Fruit fly (Drosophila melanogaster) whole organism, embryonic: ENCODE data around the gene Pop2.

Experiments used
- CG10274 ChIP-seq: fragments of 200-800 bp; sonication (Bioruptor generic); optimal IDR thresholded peaks from 3 replicates; lab custom pipeline; 2017; ENCODE audit warnings: missing biosample characterization, mild to moderate bottlenecking, missing genetic modification characterization
- CG10543 ChIP-seq: fragments of 200-800 bp; sonication (Bioruptor generic); optimal IDR thresholded peaks from 3 replicates; lab custom pipeline; 2017; ENCODE audit warnings: missing biosample characterization, mild to moderate bottlenecking, missing genetic modification characterization, moderate library complexity
- CG11093 ChIP-seq: fragments of 200-800 bp; sonication (Bioruptor generic); IDR thresholded peaks from 3 replicates; pipeline ENCODE4 v1.3.6; 2022; ENCODE audit warnings: missing biosample characterization, missing genetic modification characterization
- CG13775 ChIP-seq: fragments of 200-800 bp; sonication (Bioruptor generic); optimal IDR thresholded peaks from 3 replicates; lab custom pipeline; 2017; ENCODE audit warnings: missing biosample characterization, mild to moderate bottlenecking, missing genetic modification characterization
- CG1529 ChIP-seq: fragments of 200-800 bp; sonication (Bioruptor generic); optimal IDR thresholded peaks from 3 replicates; lab custom pipeline; 2018; ENCODE audit warnings: missing biosample characterization, missing genetic modification characterization
- CG17328 ChIP-seq: fragments of 200-800 bp; sonication (Bioruptor generic); IDR thresholded peaks from 2 replicates; pipeline ENCODE4 v1.3.6; 2022; ENCODE audit warnings: missing biosample characterization, missing genetic modification characterization
- CG17829 ChIP-seq: fragments of 200-800 bp; optimal IDR thresholded peaks from 2 replicates; lab custom pipeline; 2019; ENCODE audit warnings: missing biosample characterization, mild to moderate bottlenecking, missing genetic modification characterization, moderate library complexity
- CG18619 ChIP-seq: fragments of 200-800 bp; sonication (Bioruptor generic); optimal IDR thresholded peaks from 3 replicates; lab custom pipeline; 2017; ENCODE audit warnings: missing biosample characterization, mild to moderate bottlenecking, missing genetic modification characterization
- CG2129 ChIP-seq: fragments of 200-800 bp; sonication (Bioruptor generic); IDR thresholded peaks from 2 replicates; pipeline ENCODE4 v1.3.6; 2022; ENCODE audit warnings: missing biosample characterization, missing genetic modification characterization; ENCODE audit not compliant: partially characterized antibody
- CG2678 ChIP-seq: fragments of 200-800 bp; sonication (Bioruptor generic); optimal IDR thresholded peaks from 3 replicates; lab custom pipeline; 2019; ENCODE audit warnings: missing biosample characterization, mild to moderate bottlenecking, missing genetic modification characterization, moderate library complexity
- CG2712 ChIP-seq: fragments of 200-800 bp; optimal IDR thresholded peaks from 3 replicates; lab custom pipeline; 2019; ENCODE audit warnings: missing biosample characterization, mild to moderate bottlenecking, missing genetic modification characterization, moderate library complexity
- CG30403 ChIP-seq: fragments of 200-800 bp; sonication (Bioruptor generic); optimal IDR thresholded peaks from 3 replicates; lab custom pipeline; 2016; ENCODE audit warnings: missing biosample characterization, missing genetic modification characterization
- CG33213 ChIP-seq: fragments of 200-800 bp; sonication (Bioruptor generic); optimal IDR thresholded peaks from 3 replicates; lab custom pipeline; 2016; ENCODE audit warnings: missing biosample characterization, missing genetic modification characterization
- CG43689 ChIP-seq: fragments of 200-800 bp; sonication (Bioruptor generic); IDR thresholded peaks from 2 replicates; pipeline ENCODE4 v1.3.6; 2022; ENCODE audit warnings: missing biosample characterization, missing genetic modification characterization
- CG4707 ChIP-seq: fragments of 200-800 bp; sonication (Bioruptor generic); optimal IDR thresholded peaks from 2 replicates; lab custom pipeline; 2018; ENCODE audit warnings: missing biosample characterization, mild to moderate bottlenecking, missing genetic modification characterization, moderate library complexity
- CG6813 ChIP-seq: fragments of 200-800 bp; sonication (Bioruptor generic); optimal IDR thresholded peaks from 2 replicates; lab custom pipeline; 2017; ENCODE audit warnings: missing biosample characterization, missing genetic modification characterization, mild to moderate bottlenecking, moderate library complexity, missing genetic modification reagents
- CG7745 ChIP-seq: fragments of 200-800 bp; sonication (Bioruptor generic); optimal IDR thresholded peaks from 2 replicates; lab custom pipeline; 2018; ENCODE audit warnings: missing biosample characterization, mild to moderate bottlenecking, missing genetic modification characterization, moderate library complexity
- CG7963 ChIP-seq: fragments of 200-800 bp; sonication (Bioruptor generic); IDR thresholded peaks from 3 replicates; pipeline ENCODE4 v1.3.6; 2022; ENCODE audit warnings: missing biosample characterization, missing genetic modification characterization; ENCODE audit not compliant: partially characterized antibody
- CG7987 ChIP-seq: fragments of 200-800 bp; sonication (Bioruptor generic); optimal IDR thresholded peaks from 2 replicates; lab custom pipeline; 2018; ENCODE audit warnings: missing biosample characterization, mild to moderate bottlenecking, missing genetic modification characterization, moderate library complexity
- CTCF ChIP-seq: fragments of 200-800 bp; sonication (Bioruptor generic); optimal IDR thresholded peaks from 2 replicates; lab custom pipeline; 2017; ENCODE audit warnings: missing biosample characterization, mild to moderate bottlenecking, missing genetic modification characterization, moderate library complexity
- Doc2 ChIP-seq: fragments of 200-800 bp; sonication (Bioruptor generic); IDR thresholded peaks from 2 replicates; pipeline ENCODE4 v1.3.6; 2022; ENCODE audit warnings: missing biosample characterization, missing genetic modification characterization
- Elba2 ChIP-seq: fragments of 200-800 bp; sonication (Bioruptor generic); optimal IDR thresholded peaks from 3 replicates; lab custom pipeline; 2016; ENCODE audit warnings: missing biosample characterization, missing genetic modification characterization
- Ets65A ChIP-seq: fragments of 200-800 bp; sonication (Bioruptor generic); peaks from one replicate; lab custom pipeline; 2016; ENCODE audit warnings: missing biosample characterization, missing genetic modification characterization
- H15 ChIP-seq: fragments of 200-800 bp; sonication (Bioruptor generic); IDR thresholded peaks from 3 replicates; pipeline ENCODE4 v1.3.6; 2022; ENCODE audit warnings: missing biosample characterization, missing genetic modification characterization
- HLH4C ChIP-seq: fragments of 200-800 bp; sonication (Bioruptor generic); IDR thresholded peaks from 3 replicates; pipeline ENCODE4 v1.3.6; 2022; ENCODE audit warnings: missing biosample characterization, missing genetic modification characterization; ENCODE audit not compliant: partially characterized antibody
- Hey ChIP-seq: fragments of 200-800 bp; sonication (Bioruptor generic); optimal IDR thresholded peaks from 3 replicates; lab custom pipeline; 2018; ENCODE audit warnings: missing biosample characterization, mild to moderate bottlenecking, missing genetic modification characterization
- Hmx ChIP-seq: fragments of 200-800 bp; sonication (Bioruptor generic); optimal IDR thresholded peaks from 2 replicates; lab custom pipeline; 2016; ENCODE audit warnings: missing biosample characterization, missing genetic modification characterization
- Hr78 ChIP-seq, 2 experiments: fragments of 200-800 bp in 1 of 2; fragments of >200 bp in 1 of 2; sonication (Bioruptor generic) in 1 of 2; optimal IDR thresholded peaks; 2 replicates each; lab custom pipeline; 2017 to 2019; ENCODE audit warnings: missing biosample characterization in 2 of 2, missing genetic modification characterization in 2 of 2, mild to moderate bottlenecking in 1 of 2, moderate library complexity in 1 of 2
- MBD-R2 ChIP-seq: fragments of 200-800 bp; sonication (Bioruptor generic); IDR thresholded peaks from 2 replicates; pipeline ENCODE4 v1.3.6; 2022; ENCODE audit warnings: missing biosample characterization, missing genetic modification characterization
- Med ChIP-seq: fragments of 200-800 bp; sonication (Bioruptor generic); peaks from one replicate; lab custom pipeline; 2016; ENCODE audit warnings: missing biosample characterization, missing genetic modification characterization, mild to moderate bottlenecking, inconsistent platforms, moderate library complexity
- Nf-YB ChIP-seq: fragments of 200-800 bp; sonication (Bioruptor generic); optimal IDR thresholded peaks from 3 replicates; lab custom pipeline; 2019; ENCODE audit warnings: missing biosample characterization, mild to moderate bottlenecking, missing genetic modification characterization, moderate library complexity
- Side ChIP-seq: fragments of 200-800 bp; sonication (Bioruptor generic); optimal IDR thresholded peaks from 2 replicates; lab custom pipeline; 2016; ENCODE audit warnings: missing biosample characterization, missing genetic modification characterization
- Xbp1 ChIP-seq: fragments of 200-800 bp; sonication (Bioruptor generic); optimal IDR thresholded peaks from 3 replicates; lab custom pipeline; 2016; ENCODE audit warnings: missing biosample characterization, mild to moderate bottlenecking, missing genetic modification characterization
- bigmax ChIP-seq: fragments of 200-800 bp; sonication (Bioruptor generic); optimal IDR thresholded peaks from 2 replicates; lab custom pipeline; 2018; ENCODE audit warnings: missing biosample characterization, mild to moderate bottlenecking, missing genetic modification characterization
- btn ChIP-seq: fragments of 200-800 bp; sonication (Bioruptor generic); optimal IDR thresholded peaks from 2 replicates; lab custom pipeline; 2016; ENCODE audit warnings: missing biosample characterization, missing genetic modification characterization
- dimm ChIP-seq: fragments of 200-800 bp; sonication (Bioruptor generic); IDR thresholded peaks from 2 replicates; pipeline ENCODE4 v1.3.6; 2022; ENCODE audit warnings: missing biosample characterization, missing genetic modification characterization
- dmrt99B ChIP-seq: fragments of 200-800 bp; sonication (Bioruptor generic); optimal IDR thresholded peaks from 2 replicates; lab custom pipeline; 2018; ENCODE audit warnings: missing biosample characterization, mild to moderate bottlenecking, missing genetic modification characterization, moderate library complexity
- esg ChIP-seq: fragments of 200-800 bp; sonication (Bioruptor generic); conservative IDR thresholded peaks from 2 replicates; pipeline ENCODE4 v1.3.6; 2022; ENCODE audit warnings: missing biosample characterization, missing genetic modification characterization
- fd102C ChIP-seq: fragments of 200-800 bp; sonication (Bioruptor generic); optimal IDR thresholded peaks from 2 replicates; lab custom pipeline; 2018; ENCODE audit warnings: missing biosample characterization, mild to moderate bottlenecking, missing genetic modification characterization, moderate library complexity
- inv ChIP-seq: fragments of 200-800 bp; sonication (Bioruptor generic); IDR thresholded peaks from 2 replicates; pipeline ENCODE4 v1.3.6; 2022; ENCODE audit warnings: missing biosample characterization, missing genetic modification characterization; ENCODE audit not compliant: partially characterized antibody
- kni ChIP-seq: fragments of 200-800 bp; sonication (Bioruptor generic); optimal IDR thresholded peaks from 3 replicates; lab custom pipeline; 2017; ENCODE audit warnings: mild to moderate bottlenecking, missing biosample characterization, missing genetic modification reagents, missing genetic modification characterization
- lola ChIP-seq, 3 experiments: fragments of >200 bp in 2 of 3; fragments of 200-800 bp in 1 of 3; sonication (Bioruptor generic) in 1 of 3; optimal IDR thresholded peaks; 2 replicates each; lab custom pipeline; 2017 to 2019; ENCODE audit warnings: missing biosample characterization in 3 of 3, missing genetic modification characterization in 3 of 3, mild to moderate bottlenecking in 1 of 3, moderate library complexity in 1 of 3
- nau ChIP-seq: fragments of 200-800 bp; sonication (Bioruptor generic); optimal IDR thresholded peaks from 3 replicates; lab custom pipeline; 2017; ENCODE audit warnings: missing biosample characterization, mild to moderate bottlenecking, missing genetic modification characterization, missing genetic modification reagents
- nmo ChIP-seq: fragments of 200-800 bp; sonication (Bioruptor generic); optimal IDR thresholded peaks from 2 replicates; lab custom pipeline; 2018; ENCODE audit warnings: missing biosample characterization, mild to moderate bottlenecking, missing genetic modification characterization, moderate library complexity
- otp ChIP-seq: fragments of 200-800 bp; sonication (Bioruptor generic); IDR thresholded peaks from 3 replicates; pipeline ENCODE4, ENCODE4 v1.3.6; 2022; ENCODE audit warnings: missing biosample characterization, missing genetic modification characterization
- sens ChIP-seq: fragments of 200-800 bp; sonication (Bioruptor generic); peaks from one replicate; lab custom pipeline; 2016; ENCODE audit warnings: missing biosample characterization, missing genetic modification characterization
- slp2 ChIP-seq: fragments of 200-800 bp; sonication (Bioruptor generic); optimal IDR thresholded peaks from 2 replicates; lab custom pipeline; 2016; ENCODE audit warnings: missing biosample characterization, missing genetic modification characterization
- zf30C ChIP-seq: fragments of 200-800 bp; sonication (Bioruptor generic); optimal IDR thresholded peaks from 3 replicates; lab custom pipeline; 2018; ENCODE audit warnings: missing biosample characterization, mild to moderate bottlenecking, missing genetic modification characterization

Pop2 gene

dm6 chr3L:12002321-12003248 is at the start of gene Pop2, which contains the start of gene CG6928 (continued):
- TF ChIP-seq CG7745 (tag; lab: Kevin White, UChicago) (no peak), nmo (GFP tag; lab: Kevin White, UChicago) (peak; percentile 84), otp (GFP tag; lab: Robert Waterston, UW) (no peak; the same call in 2 of the 3 replicates), CG7987 (GFP tag; lab: Kevin White, UChicago) (no peak), CG7963 (GFP tag; lab: Robert Waterston, UW) (no peak), CTCF (GFP tag; lab: Kevin White, UChicago) (peak; percentile 97), fd102C (GFP tag; lab: Kevin White, UChicago) (no peak), lola (GFP tag; optimal IDR thresholded peaks at IDR 0.05; lab: Kevin White, UChicago) (peak in 1 of 3 experiments; percentile 45), CG33213 (GFP tag; lab: Kevin White, UChicago) (peak; percentile 85), Hey (no peak), zf30C (no peak), MBD-R2 (peak; percentile 94), Ets65A (GFP tag; lab: Kevin White, UChicago) (peak; percentile 99), CG1529 (GFP tag; lab: Kevin White, UChicago) (no peak), CG2712 (tag; lab: Kevin White, UChicago) (peak; percentile 77), nau (GFP tag; lab: Kevin White, UChicago) (no peak), Hmx (GFP tag; lab: Kevin White, UChicago) (peak; percentile 47), CG10274 (GFP tag; lab: Kevin White, UChicago) (peak; percentile 20), kni (GFP tag; lab: Kevin White, UChicago) (peak; percentile 1), H15 (peak; percentile 66; the same call in 2 of the 3 replicates), Elba2 (GFP tag; lab: Kevin White, UChicago) (no peak), Hr78 (GFP tag; optimal IDR thresholded peaks at IDR 0.05; lab: Kevin White, UChicago) (no peak), btn (GFP tag; lab: Kevin White, UChicago) (peak; percentile 44), CG13775 (peak; percentile 72), Xbp1 (GFP tag; lab: Kevin White, UChicago) (peak; percentile 84), slp2 (GFP tag; lab: Kevin White, UChicago) (peak; percentile 80), CG17328 (peak; percentile 69), dimm (GFP tag; lab: Robert Waterston, UW) (no peak), Side (peak; percentile 60), CG4707 (GFP tag; lab: Kevin White, UChicago) (no peak), sens (GFP tag; lab: Kevin White, UChicago) (peak; percentile 96), esg (GFP tag; lab: Robert Waterston, UW) (peak; percentile 47; the same call in 1 of the 2 replicates), CG11093 (GFP tag; lab: Robert Waterston, UW) (peak; percentile 48; the same call in 2 of the 3 replicates), Nf-YB (GFP tag; lab: Kevin White, UChicago) (peak; percentile 21), CG2129 (GFP tag; lab: Robert Waterston, UW) (peak; percentile 58), dmrt99B (tag; lab: Kevin White, UChicago) (no peak), bigmax (GFP tag; lab: Kevin White, UChicago) (no peak), CG43689 (GFP tag; lab: Robert Waterston, UW) (no peak), CG10543 (GFP tag; lab: Kevin White, UChicago) (peak; percentile 53), CG17829 (tag; lab: Kevin White, UChicago) (peak; percentile 58), inv (GFP tag; lab: Robert Waterston, UW) (peak; percentile 75), Med (peak; percentile 98), HLH4C (GFP tag; lab: Robert Waterston, UW) (peak; percentile 74), Doc2 (GFP tag; lab: Robert Waterston, UW) (no peak), CG6813 (GFP tag; lab: Kevin White, UChicago) (no peak), CG30403 (GFP tag; lab: Kevin White, UChicago) (peak; percentile 86), CG2678 (tag; lab: Kevin White, UChicago) (no peak), CG18619 (GFP tag; lab: Kevin White, UChicago) (peak; percentile 29)
